Worm (Caenorhabditis elegans): ENCODE data around the gene clec-144.
A peak's percentile ranks its signal among the peaks of the same experiment; 100 is the strongest.

clec-144 gene

ce11 chrII:11865644-11866043 is 33.3 kb upstream of the clec-144 start, which contains the start of gene K12D12.4:
K12D12.4 (minus strand) TSS chrII:11865744.
- TF ChIP-seq efl-1 (optimal IDR thresholded peaks at IDR 0.05) (no peak), efl-1 (GFP tag; optimal IDR thresholded peaks at IDR 0.05 in 1 of 2) (no peak), alr-1 (tag; optimal IDR thresholded peaks at IDR 0.05; ENCODE audit: borderline replicate concordance) (no peak), unc-62 (GFP tag; optimal IDR thresholded peaks at IDR 0.05) (no peak), fkh-8 (tag; optimal IDR thresholded peaks at IDR 0.05) (no peak), fkh-10 (GFP tag; optimal IDR thresholded peaks at IDR 0.05) (no peak), fkh-4 (tag; optimal IDR thresholded peaks at IDR 0.05; ENCODE audit: borderline replicate concordance) (no peak), pax-3 (tag; optimal IDR thresholded peaks at IDR 0.05) (no peak), jun-1 (tag; optimal IDR thresholded peaks at IDR 0.05) (no peak), snpc-4 (tag; optimal IDR thresholded peaks at IDR 0.05) (no peak), nhr-84 (tag; optimal IDR thresholded peaks at IDR 0.05) (no peak), nhr-237 (tag; optimal IDR thresholded peaks at IDR 0.05) (no peak), mep-1 (tag; optimal IDR thresholded peaks at IDR 0.05) (no peak), hlh-4 (tag; optimal IDR thresholded peaks at IDR 0.05) (no peak), nhr-71 (tag; optimal IDR thresholded peaks at IDR 0.05) (no peak)

- no peak for TF ChIP-seq nhr-12 (tag; optimal IDR thresholded peaks at IDR 0.05)
- peak in 1 of 2 experiments; percentile 61 for TF ChIP-seq efl-1 (optimal IDR thresholded peaks at IDR 0.05)
- no peak for TF ChIP-seq efl-1 (GFP tag; optimal IDR thresholded peaks at IDR 0.05 in 1 of 2)
These were observed 28.3 kb upstream of the clec-144 start, which contains the start of gene K12D12.5 for ce11 chrII:11860623-11861079. K12D12.5 (plus strand) TSS chrII:11861029.

DNA sequence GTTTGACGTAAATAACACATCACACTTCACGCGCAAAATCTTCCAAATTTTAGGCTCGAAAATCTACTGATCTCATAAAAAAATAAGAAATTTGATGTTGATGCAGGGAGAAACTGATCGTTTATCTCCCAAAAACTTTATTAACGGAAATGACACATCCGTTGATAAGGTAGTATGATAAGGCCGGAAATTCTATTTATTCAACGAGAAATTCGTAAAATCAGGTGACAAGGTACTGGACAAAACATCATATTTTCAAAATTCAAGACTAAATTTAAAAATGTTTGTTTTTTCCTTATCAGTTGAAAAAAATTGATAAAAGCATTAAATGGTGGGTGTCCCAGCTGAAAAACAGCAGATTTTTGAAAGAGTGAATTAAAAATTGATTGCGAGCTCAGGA is 27.5 kb upstream of the clec-144 start:
- TF ChIP-seq snpc-4 (tag; optimal IDR thresholded peaks at IDR 0.05) = no peak
- TF ChIP-seq grh-1 (GFP tag; IDR thresholded peaks at IDR 0.05) = no peak
- TF ChIP-seq zag-1 (tag; optimal IDR thresholded peaks at IDR 0.05) = no peak
- no peak for TF ChIP-seq nhr-237 (tag; optimal IDR thresholded peaks at IDR 0.05)
- TF ChIP-seq sup-37 (GFP tag; optimal IDR thresholded peaks at IDR 0.05) = no peak
- TF ChIP-seq tbx-2 (tag; optimal IDR thresholded peaks at IDR 0.05) = no peak
- peak in 1 of 2 experiments; percentile 17 for TF ChIP-seq lin-35 (GFP tag; optimal IDR thresholded peaks at IDR 0.05)
- no peak for TF ChIP-seq lir-3 (tag; optimal IDR thresholded peaks at IDR 0.05; ENCODE audit: poor library complexity)
- TF ChIP-seq egl-27 (tag; optimal IDR thresholded peaks at IDR 0.05) = no peak
- no peak for TF ChIP-seq mef-2 (tag; optimal IDR thresholded peaks at IDR 0.05)
- no peak for TF ChIP-seq hpl-2 (GFP tag; optimal IDR thresholded peaks at IDR 0.05)
- peak; percentile 89 for TF ChIP-seq elt-2 (tag; optimal IDR thresholded peaks at IDR 0.05)
- no peak for TF ChIP-seq pag-3 (tag; optimal IDR thresholded peaks at IDR 0.05; ENCODE audit: borderline replicate concordance, insufficient read depth)

DNA sequence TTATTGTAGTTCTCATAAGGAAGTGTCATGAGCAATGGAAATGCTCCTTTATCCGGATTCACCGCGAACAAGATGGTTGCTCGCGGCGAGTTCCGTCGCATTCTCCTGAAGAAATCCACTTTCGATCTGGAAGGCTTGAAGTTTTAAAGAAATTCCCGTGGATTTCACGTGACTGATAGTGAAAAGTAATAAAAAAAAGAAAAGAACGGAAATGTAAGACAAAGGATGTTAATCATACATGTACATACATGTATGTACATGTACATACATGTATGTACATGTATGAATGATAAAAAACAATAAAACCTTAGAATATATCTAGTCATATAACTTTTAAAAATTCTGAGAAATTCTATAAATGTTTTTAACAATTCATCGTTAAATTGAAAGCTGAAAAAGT is 24.0 kb upstream of the clec-144 start, which contains the start of gene clh-1:
TSS of gene clh-1 (minus strand) at position 101 of the 400 bp plus-strand sequence.
- no peak for TF ChIP-seq nhr-12 (tag; optimal IDR thresholded peaks at IDR 0.05)
- TF ChIP-seq skn-1 (tag; optimal IDR thresholded peaks at IDR 0.05) = no peak
- no peak for TF ChIP-seq jun-1 (tag; optimal IDR thresholded peaks at IDR 0.05)
- no peak for TF ChIP-seq isw-1 (GFP tag; IDR thresholded peaks at IDR 0.05)
- no peak for TF ChIP-seq nhr-47 (tag; optimal IDR thresholded peaks at IDR 0.05)
- no peak for TF ChIP-seq ets-5 (GFP tag; IDR thresholded peaks at IDR 0.05)
- no peak for TF ChIP-seq fos-1 (tag; optimal IDR thresholded peaks at IDR 0.05)
- no peak for TF ChIP-seq C04F5.9 (tag; optimal IDR thresholded peaks at IDR 0.05)
- TF ChIP-seq nhr-90 (tag; optimal IDR thresholded peaks at IDR 0.05; ENCODE audit: poor library complexity) = no peak
- TF ChIP-seq alr-1 (tag; optimal IDR thresholded peaks at IDR 0.05; ENCODE audit: borderline replicate concordance) = no peak
- TF ChIP-seq lin-39 (tag; optimal IDR thresholded peaks at IDR 0.05) = no peak
- TF ChIP-seq ces-1 (GFP tag; optimal IDR thresholded peaks at IDR 0.05) = no peak
- TF ChIP-seq unc-98 (GFP tag; IDR thresholded peaks at IDR 0.05) = no peak
- TF ChIP-seq zip-4 (GFP tag; optimal IDR thresholded peaks at IDR 0.05) = no peak
- TF ChIP-seq sox-4 (tag; optimal IDR thresholded peaks at IDR 0.05) = no peak
